Fruit fly (Drosophila melanogaster) whole organism, prepupa: Measurements from ENCODE around the gene CG44815.

Experiments used
- CG11294 ChIP-seq: fragments of 200-800 bp; sonication (Bioruptor generic); IDR thresholded peaks from 2 replicates; pipeline ENCODE4 v1.3.6; 2022; ENCODE audit warnings: missing biosample characterization, missing genetic modification characterization
- CG32006 ChIP-seq: fragments of 200-800 bp; sonication (Bioruptor generic); optimal IDR thresholded peaks from 3 replicates; lab custom pipeline; 2017; ENCODE audit warnings: missing biosample characterization, mild to moderate bottlenecking, missing genetic modification characterization
- CG4318 ChIP-seq: fragments of 200-800 bp; sonication (Bioruptor generic); optimal IDR thresholded peaks from 3 replicates; lab custom pipeline; 2017; ENCODE audit warnings: missing biosample characterization, mild to moderate bottlenecking, missing genetic modification characterization
- CG9139 ChIP-seq: fragments of 200-800 bp; sonication (Bioruptor generic); optimal IDR thresholded peaks from 3 replicates; lab custom pipeline; 2017; ENCODE audit warnings: missing biosample characterization, mild to moderate bottlenecking, missing genetic modification characterization
- acj6 ChIP-seq: fragments of 200-800 bp; sonication (Bioruptor generic); optimal IDR thresholded peaks from 3 replicates; lab custom pipeline; 2016; ENCODE audit warnings: missing biosample characterization, missing genetic modification characterization
- vri ChIP-seq: fragments of 200-800 bp; sonication (Bioruptor generic); optimal IDR thresholded peaks from 3 replicates; lab custom pipeline; 2016; ENCODE audit warnings: missing biosample characterization, mild to moderate bottlenecking, missing genetic modification characterization

dm6 chrX:9416045-9416444, 30.0 kb downstream of the CG44815 start:
- peak; percentile 36 for TF ChIP-seq acj6 (GFP tag; lab: Kevin White, UChicago)
- TF ChIP-seq CG11294 (GFP tag; lab: Robert Waterston, UW) = no peak
- no peak for TF ChIP-seq vri (GFP tag; lab: Kevin White, UChicago)
- TF ChIP-seq CG32006 (GFP tag; lab: Kevin White, UChicago) = peak; percentile 40
- TF ChIP-seq CG4318 (GFP tag; lab: Kevin White, UChicago) = no peak
- no peak for TF ChIP-seq CG9139 (GFP tag; lab: Kevin White, UChicago)
